Worm (Caenorhabditis elegans) whole organism, young adult: ENCODE data around the gene ttr-3.

Experiments
- B0035.1 ChIP-seq: sonication (generic microtip); optimal IDR thresholded peaks from 2 replicates; lab custom pipeline; 2016; ENCODE audit warnings: missing genetic modification characterization, mild to moderate bottlenecking, missing compliant biosample characterization, missing genotype, missing genetic modification reagents
- D2030.7 ChIP-seq: fragments of 200-800 bp; sonication (Bioruptor generic); IDR thresholded peaks from 2 replicates; pipeline ENCODE4 v1.3.6; 2022; ENCODE audit warnings: missing genetic modification reagents, missing genetic modification characterization, missing compliant biosample characterization
- F10E7.11 ChIP-seq: sonication (generic microtip); optimal IDR thresholded peaks from 2 replicates; lab custom pipeline; 2017; ENCODE audit warnings: mild to moderate bottlenecking, missing genetic modification characterization, moderate library complexity, missing compliant biosample characterization
- F55B11.4 ChIP-seq: sonication (generic microtip); optimal IDR thresholded peaks from 2 replicates; lab custom pipeline; 2016; ENCODE audit warnings: missing compliant biosample characterization, missing genetic modification characterization, borderline replicate concordance; ENCODE audit not compliant: insufficient read depth
- Y67H2A.10 ChIP-seq: fragments of 200-800 bp; sonication (Bioruptor generic); conservative IDR thresholded peaks from 2 replicates; pipeline ENCODE4 v1.3.6; 2022; ENCODE audit warnings: missing genetic modification reagents, missing genetic modification characterization, missing compliant biosample characterization
- atf-7 ChIP-seq: sonication (generic microtip); optimal IDR thresholded peaks from 2 replicates; lab custom pipeline; 2017; ENCODE audit warnings: mild to moderate bottlenecking, missing genetic modification characterization, missing compliant biosample characterization
- attf-5 ChIP-seq: fragments of 200-800 bp; sonication (Bioruptor generic); optimal IDR thresholded peaks from 2 replicates; lab custom pipeline; 2018; ENCODE audit warnings: mild to moderate bottlenecking, missing genetic modification characterization, missing compliant biosample characterization
- bed-2 ChIP-seq: fragments of 200-800 bp; sonication (Bioruptor generic); IDR thresholded peaks from 2 replicates; pipeline ENCODE4 v1.3.6; 2022; ENCODE audit warnings: missing genetic modification reagents, missing genetic modification characterization, missing compliant biosample characterization
- cebp-1 ChIP-seq, 2 experiments: fragments of 200-800 bp in 1 of 2; sonication (Bioruptor generic) in 1 of 2; sonication (generic microtip) in 1 of 2; IDR thresholded peaks in 1 of 2; optimal IDR thresholded peaks in 1 of 2; 2 replicates each; pipeline versions ENCODE4 v1.3.6 to Lab custom; 2017 to 2022; ENCODE audit warnings: missing compliant biosample characterization in 2 of 2, missing genetic modification characterization in 2 of 2, mild to moderate bottlenecking in 1 of 2, missing genetic modification reagents in 1 of 2, moderate library complexity in 1 of 2
- chd-7 ChIP-seq: sonication (generic microtip); optimal IDR thresholded peaks from 2 replicates; lab custom pipeline; 2016; ENCODE audit warnings: mild to moderate bottlenecking, missing genetic modification characterization, moderate library complexity, missing compliant biosample characterization
- dpff-1 ChIP-seq: sonication (generic microtip); optimal IDR thresholded peaks from 2 replicates; lab custom pipeline; 2017; ENCODE audit warnings: mild to moderate bottlenecking, missing genetic modification characterization, missing compliant biosample characterization
- ekl-4 ChIP-seq: fragments of 200-800 bp; sonication (Bioruptor generic); IDR thresholded peaks from 2 replicates; pipeline ENCODE4 v1.3.6; 2022; ENCODE audit warnings: missing genetic modification reagents, missing genetic modification characterization, missing compliant biosample characterization
- hsf-1 ChIP-seq: fragments of 200-800 bp; sonication (Bioruptor generic); IDR thresholded peaks from 2 replicates; pipeline ENCODE4 v1.3.6; 2022; ENCODE audit warnings: missing genetic modification reagents, missing genetic modification characterization, missing compliant biosample characterization
- lin-26 ChIP-seq: fragments of 200-800 bp; sonication (Bioruptor generic); IDR thresholded peaks from 2 replicates; pipeline ENCODE4 v1.3.6; 2022; ENCODE audit warnings: missing genetic modification reagents, missing genetic modification characterization, missing compliant biosample characterization
- lin-40 ChIP-seq: sonication (generic microtip); optimal IDR thresholded peaks from 2 replicates; lab custom pipeline; 2016; ENCODE audit warnings: missing genetic modification characterization, mild to moderate bottlenecking, missing compliant biosample characterization, missing genotype, missing genetic modification reagents
- nfya-1 ChIP-seq: sonication (generic microtip); optimal IDR thresholded peaks from 2 replicates; lab custom pipeline; 2017; ENCODE audit warnings: antibody characterized with exemption, missing compliant biosample characterization, missing genetic modification characterization, borderline replicate concordance; ENCODE audit not compliant: insufficient read depth
- nfya-2 ChIP-seq: fragments of 200-800 bp; sonication (Bioruptor generic); IDR thresholded peaks from 2 replicates; pipeline ENCODE4 v1.3.6; 2022; ENCODE audit warnings: missing genetic modification reagents, missing genetic modification characterization, missing compliant biosample characterization
- nfyb-1 ChIP-seq: fragments of 200-800 bp; sonication (Bioruptor generic); IDR thresholded peaks from 2 replicates; pipeline ENCODE4 v1.3.6; 2022; ENCODE audit warnings: missing genetic modification reagents, missing genetic modification characterization, missing compliant biosample characterization
- nhr-120 ChIP-seq: fragments of 200-800 bp; sonication (Bioruptor generic); IDR thresholded peaks from 2 replicates; pipeline ENCODE4 v1.3.6; 2022; ENCODE audit warnings: missing genetic modification characterization, missing compliant biosample characterization
- nhr-80 ChIP-seq: sonication (generic microtip); optimal IDR thresholded peaks from 2 replicates; lab custom pipeline; 2016; ENCODE audit warnings: missing genetic modification characterization, missing compliant biosample characterization
- pbrm-1 ChIP-seq: fragments of 200-800 bp; sonication (Bioruptor generic); IDR thresholded peaks from 2 replicates; pipeline ENCODE4 v1.3.6; 2022; ENCODE audit warnings: missing genetic modification reagents, missing genetic modification characterization, missing compliant biosample characterization
- repo-1 ChIP-seq: sonication (generic microtip); optimal IDR thresholded peaks from 2 replicates; lab custom pipeline; 2017; ENCODE audit warnings: mild to moderate bottlenecking, missing genetic modification characterization, missing compliant biosample characterization
- sdz-38 ChIP-seq: sonication (generic microtip); optimal IDR thresholded peaks from 2 replicates; lab custom pipeline; 2016; ENCODE audit warnings: missing genotype, missing genetic modification characterization, missing compliant biosample characterization
- snpc-1.1 ChIP-seq: sonication (generic microtip); optimal IDR thresholded peaks from 2 replicates; lab custom pipeline; 2017; ENCODE audit warnings: missing genetic modification characterization, mild to moderate bottlenecking, missing compliant biosample characterization, antibody characterized with exemption, moderate library complexity, missing genotype, missing genetic modification reagents; ENCODE audit not compliant: insufficient read depth
- snpc-4 ChIP-seq, 5 experiments: fragments of 150-350 bp in 1 of 5; sonication (generic microtip) in 4 of 5; optimal IDR thresholded peaks; 2 replicates each; lab custom pipeline; 2014 to 2018; ENCODE audit warnings: missing genetic modification characterization in 5 of 5, missing biosample characterization in 3 of 5, antibody characterized with exemption in 2 of 5, mild to moderate bottlenecking in 2 of 5, missing compliant biosample characterization in 2 of 5, missing genotype in 2 of 5, moderate library complexity in 2 of 5, missing genetic modification reagents in 1 of 5
- sptf-2 ChIP-seq: fragments of 200-800 bp; sonication (Bioruptor generic); optimal IDR thresholded peaks from 2 replicates; lab custom pipeline; 2018; ENCODE audit warnings: mild to moderate bottlenecking, missing genetic modification characterization, missing compliant biosample characterization
- tbx-9 ChIP-seq: sonication (generic microtip); optimal IDR thresholded peaks from 2 replicates; lab custom pipeline; 2016; ENCODE audit warnings: borderline replicate concordance, missing genetic modification characterization, inconsistent platforms, missing compliant biosample characterization
- unc-62 ChIP-seq: fragments of 150-350 bp; optimal IDR thresholded peaks from 2 replicates; lab custom pipeline; 2014; ENCODE audit warnings: missing biosample characterization, missing genetic modification reagents, missing genetic modification characterization
- ztf-28 ChIP-seq: fragments of 200-800 bp; sonication (Bioruptor generic); IDR thresholded peaks from 2 replicates; pipeline ENCODE4 v1.3.6; 2022; ENCODE audit warnings: missing genetic modification reagents, missing genetic modification characterization, missing compliant biosample characterization

Gene ttr-3

DNA sequence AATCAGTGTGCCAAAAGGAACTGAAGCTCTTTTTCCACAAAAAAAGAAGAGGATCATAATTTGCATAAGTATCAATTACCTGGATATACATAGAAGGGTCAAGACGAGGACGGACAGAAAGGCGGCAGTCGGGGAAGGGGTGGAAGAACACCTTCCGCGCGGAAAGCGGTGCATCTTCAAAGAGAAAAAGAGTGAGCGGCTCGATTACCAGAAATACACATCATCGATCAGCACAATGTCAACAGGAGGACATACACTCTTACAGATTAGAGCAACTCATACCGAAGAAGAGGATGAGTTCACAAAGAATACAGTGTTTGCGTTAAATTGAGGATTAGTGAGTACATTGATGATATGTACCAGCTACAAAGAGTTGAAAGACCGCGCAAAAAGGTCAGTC lies 42.8 kb upstream of the ttr-3 start:
- TF ChIP-seq D2030.7: no peak
- no peak for TF ChIP-seq sptf-2 (GFP tag; lab: Kevin White, UChicago)
- TF ChIP-seq sdz-38 (tag; lab: Kevin White, UChicago): no peak
- no peak for TF ChIP-seq F10E7.11 (tag; lab: Kevin White, UChicago)

DNA sequence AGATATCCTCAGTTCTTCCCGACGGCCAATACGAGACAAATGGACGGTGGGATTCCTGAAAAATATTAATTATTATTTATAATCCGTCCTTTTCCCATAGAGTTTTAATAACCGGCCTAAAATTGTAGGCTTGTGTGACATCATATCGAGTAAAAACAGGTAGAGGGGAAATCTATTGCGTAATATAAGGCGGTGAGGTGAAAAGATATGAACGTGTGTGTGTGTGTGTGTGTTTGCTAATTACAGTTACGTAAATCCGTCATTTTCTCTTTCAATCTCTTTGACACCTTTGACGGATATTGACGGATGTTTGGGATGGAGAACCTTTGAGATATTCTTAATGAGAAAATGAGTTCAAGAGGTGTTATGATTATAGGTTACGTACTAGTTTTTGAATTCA lies 38.9 kb upstream of the ttr-3 start:
- TF ChIP-seq unc-62 (GFP tag; lab: Kevin White, UChicago) (peak; percentile 72), chd-7 (tag; lab: Kevin White, UChicago) (no peak), nhr-120 (GFP tag; lab: Robert Waterston, UW) (no peak), B0035.1 (tag; lab: Kevin White, UChicago) (no peak), Y67H2A.10 (GFP tag; lab: Robert Waterston, UW) (no peak)
- TF ChIP-seq, all 124 proteins: peak for 1

DNA sequence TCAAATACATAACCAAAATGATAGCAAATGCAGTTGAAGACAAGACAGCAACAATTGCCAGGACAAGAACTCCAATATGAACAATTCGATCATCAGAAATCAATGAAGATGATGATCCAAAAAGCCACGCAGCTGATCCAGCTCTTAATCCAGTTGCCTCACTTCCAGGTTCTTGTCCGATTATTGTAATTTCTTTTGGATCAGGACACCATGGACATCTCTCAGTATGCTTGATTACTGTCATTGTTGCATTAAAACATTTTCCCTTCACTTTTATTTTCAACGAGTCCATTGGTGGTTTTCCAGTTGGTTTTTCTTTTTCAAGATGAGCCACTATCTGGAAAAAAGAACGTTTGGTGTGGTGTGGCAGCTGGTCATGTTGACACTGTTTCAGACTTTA lies 37.9 kb upstream of the ttr-3 start:
- TF ChIP-seq ekl-4 (GFP tag; lab: Robert Waterston, UW) (no peak), pbrm-1 (GFP tag; lab: Robert Waterston, UW) (no peak), dpff-1 (tag; lab: Kevin White, UChicago) (no peak), snpc-1.1 (no peak), lin-40 (tag; lab: Kevin White, UChicago) (no peak), hsf-1 (GFP tag; lab: Robert Waterston, UW) (no peak), bed-2 (GFP tag; lab: Robert Waterston, UW) (no peak)

DNA sequence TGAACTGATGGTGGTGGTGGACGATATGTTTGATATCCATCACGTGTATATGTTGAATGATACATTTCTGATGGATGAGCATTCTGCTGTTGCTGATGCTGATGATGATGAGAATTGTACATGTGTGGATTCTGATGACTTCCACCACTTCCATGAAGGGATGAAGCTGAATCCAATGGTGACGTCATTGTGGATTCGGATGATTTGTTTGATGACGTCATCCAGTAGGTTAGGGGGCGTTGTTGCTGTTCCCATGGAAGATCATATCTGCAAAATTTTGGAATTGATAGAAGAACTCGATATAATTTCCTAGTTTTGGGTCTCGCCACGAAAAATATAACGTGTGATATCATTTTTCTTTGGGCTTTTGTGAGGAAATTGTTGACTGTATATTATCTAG lies 36.9 kb upstream of the ttr-3 start:
- TF ChIP-seq atf-7 (tag; lab: Kevin White, UChicago): peak; percentile 73
- 0 out of 2 replicates have a peak, but pooled peaks have one; percentile 14 for TF ChIP-seq nfyb-1 (GFP tag; lab: Robert Waterston, UW)
- TF ChIP-seq repo-1 (tag; lab: Kevin White, UChicago): no peak

DNA sequence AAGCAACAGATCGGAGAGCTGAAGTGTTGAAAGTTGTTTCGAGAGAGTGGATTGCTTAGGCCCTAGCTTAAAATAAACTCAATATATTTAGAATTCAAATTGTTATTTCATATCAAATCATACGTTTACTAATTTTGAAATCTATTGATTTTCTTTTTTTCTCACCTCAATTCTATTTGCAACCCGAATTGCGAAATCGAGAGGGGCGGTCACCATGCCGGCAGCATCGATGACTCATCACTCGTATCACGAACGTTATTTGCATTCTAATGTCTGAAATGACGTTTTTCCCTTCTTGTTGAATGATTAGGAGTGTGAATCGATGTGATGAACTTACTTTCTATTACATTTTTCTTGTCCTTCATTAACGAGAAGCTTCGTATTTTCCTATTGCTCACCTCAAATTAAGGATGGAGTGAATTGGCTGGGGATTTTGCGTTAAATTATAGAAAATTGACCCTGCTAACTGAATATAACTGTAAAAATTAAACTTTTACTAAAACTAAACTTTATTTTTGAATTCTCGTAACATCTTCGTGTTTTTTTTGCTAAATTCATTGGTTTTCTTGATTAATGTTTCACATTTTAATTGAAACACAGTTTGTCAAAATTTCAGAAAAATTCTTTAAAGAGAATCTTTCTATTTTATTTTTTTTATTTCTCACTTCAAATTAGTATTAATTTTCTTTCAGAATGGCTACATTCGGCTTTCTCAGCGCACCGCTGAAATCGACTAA lies 30.3 kb upstream of the ttr-3 start, which contains the start of gene alx-1:
Gene alx-1 (plus strand): TSS at position 687 of the 737 bp plus-strand sequence.
- no peak for TF ChIP-seq pbrm-1 (GFP tag; lab: Robert Waterston, UW)
- no peak for TF ChIP-seq ztf-28 (GFP tag; lab: Robert Waterston, UW)
- no peak for TF ChIP-seq tbx-9 (tag; lab: Kevin White, UChicago)
- TF ChIP-seq nfya-2 (GFP tag; lab: Robert Waterston, UW): no peak
- TF ChIP-seq nhr-80: peak; percentile 54
- no peak for TF ChIP-seq nfya-1 (tag; lab: Kevin White, UChicago)
- peak; percentile 97 for TF ChIP-seq cebp-1 (GFP tag; IDR thresholded peaks at IDR 0.05; lab: Robert Waterston, UW)
- peak; percentile 99 for TF ChIP-seq cebp-1 (tag; optimal IDR thresholded peaks at IDR 0.05; lab: Kevin White, UChicago)
- TF ChIP-seq F55B11.4: no peak
- TF ChIP-seq unc-62 (GFP tag; lab: Kevin White, UChicago): peak; percentile 6
- TF ChIP-seq snpc-4 (GFP tag; optimal IDR thresholded peaks at IDR 0.05; lab: Kevin White, UChicago): no peak
- peak in 1 of 4 experiments; percentile 9 for TF ChIP-seq snpc-4 (tag; optimal IDR thresholded peaks at IDR 0.05; lab: Kevin White, UChicago)
- no peak for TF ChIP-seq lin-26
- TF ChIP-seq attf-5: peak; percentile 84
- TF ChIP-seq, all 124 proteins: peak for 5
